Worm (Caenorhabditis elegans) whole organism, early embryonic: ENCODE results near the gene lys-2.

Source experiments
- B0310.2 ChIP-seq: sonication (generic microtip); optimal IDR thresholded peaks from 2 replicates; lab custom pipeline; 2016; ENCODE audit warnings: mild to moderate bottlenecking, missing genetic modification characterization, missing compliant biosample characterization
- ceh-13 ChIP-seq: fragments of 200-800 bp; sonication (Bioruptor generic); optimal IDR thresholded peaks from 2 replicates; lab custom pipeline; 2018; ENCODE audit warnings: mild to moderate bottlenecking, missing genetic modification characterization, missing compliant biosample characterization
- scrt-1 ChIP-seq: fragments of 200-800 bp; sonication (Bioruptor generic); IDR thresholded peaks from 2 replicates; pipeline ENCODE4 v1.3.6; 2022; ENCODE audit warnings: missing genetic modification characterization, missing compliant biosample characterization
- tbx-37 ChIP-seq: fragments of 200-800 bp; sonication (Bioruptor generic); conservative IDR thresholded peaks from 2 replicates; pipeline ENCODE4 v1.3.6; 2022; ENCODE audit warnings: missing genetic modification reagents, missing genetic modification characterization, missing compliant biosample characterization

DNA sequence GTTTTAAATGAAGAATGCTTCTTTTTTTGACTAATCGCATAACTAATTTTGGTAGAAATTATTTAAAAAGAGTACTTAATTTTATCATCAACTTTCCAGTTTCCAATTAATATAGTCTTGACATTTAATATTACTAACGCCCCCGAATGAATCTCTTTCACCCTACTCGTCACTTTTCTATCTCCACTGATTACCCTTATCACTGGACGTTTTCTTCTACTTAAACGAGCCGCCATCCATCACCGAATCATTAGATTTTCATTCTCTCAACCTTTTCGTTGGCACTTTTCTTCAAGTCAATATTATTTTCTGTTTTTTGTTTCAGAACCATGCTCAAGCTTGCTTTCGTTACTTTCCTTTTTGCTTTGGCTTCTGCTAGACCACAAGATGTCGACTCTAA lies 3.7 kb downstream of the lys-2 start, which contains the start of gene lys-1:
- no peak for TF ChIP-seq scrt-1
- TF ChIP-seq B0310.2 (tag; lab: Kevin White, UChicago): no peak
- no peak for TF ChIP-seq tbx-37
- no peak for TF ChIP-seq ceh-13
